Fruit fly (Drosophila melanogaster) whole organism, embryonic: ENCODE results near the gene Mtp.

Experiments used
- CG10147 ChIP-seq: fragments of 200-800 bp; sonication (Bioruptor generic); optimal IDR thresholded peaks from 2 replicates; lab custom pipeline; 2019; ENCODE audit warnings: missing biosample characterization, mild to moderate bottlenecking, missing genetic modification characterization, moderate library complexity
- CG13123 ChIP-seq: fragments of 200-800 bp; sonication (Bioruptor generic); optimal IDR thresholded peaks from 2 replicates; lab custom pipeline; 2016; ENCODE audit warnings: missing biosample characterization, missing genetic modification characterization
- CG15011 ChIP-seq: fragments of 200-800 bp; sonication (Bioruptor generic); optimal IDR thresholded peaks from 3 replicates; lab custom pipeline; 2018; ENCODE audit warnings: missing biosample characterization, mild to moderate bottlenecking, missing genetic modification characterization
- CG15479 ChIP-seq: fragments of 200-800 bp; sonication (Bioruptor generic); optimal IDR thresholded peaks from 3 replicates; lab custom pipeline; 2019; ENCODE audit warnings: missing biosample characterization, mild to moderate bottlenecking, missing genetic modification characterization, moderate library complexity
- CG17568 ChIP-seq: fragments of 200-800 bp; sonication (Bioruptor generic); optimal IDR thresholded peaks from 2 replicates; lab custom pipeline; 2018; ENCODE audit warnings: missing biosample characterization, mild to moderate bottlenecking, missing genetic modification characterization, moderate library complexity
- CG30403 ChIP-seq: fragments of 200-800 bp; sonication (Bioruptor generic); optimal IDR thresholded peaks from 3 replicates; lab custom pipeline; 2016; ENCODE audit warnings: missing biosample characterization, missing genetic modification characterization
- CG32772 ChIP-seq: fragments of 200-800 bp; sonication (Bioruptor generic); IDR thresholded peaks from 2 replicates; pipeline ENCODE4 v1.3.6; 2022; ENCODE audit warnings: missing biosample characterization, missing genetic modification characterization
- CG33557 ChIP-seq: fragments of 200-800 bp; sonication (Bioruptor generic); optimal IDR thresholded peaks from 2 replicates; lab custom pipeline; 2019; ENCODE audit warnings: missing biosample characterization, mild to moderate bottlenecking, missing genetic modification characterization, moderate library complexity
- CG3847 ChIP-seq: fragments of 200-800 bp; sonication (Bioruptor generic); IDR thresholded peaks from 2 replicates; pipeline ENCODE4 v1.3.6; 2022; ENCODE audit warnings: missing biosample characterization, missing genetic modification characterization
- CG4854 ChIP-seq: fragments of 200-800 bp; sonication (Bioruptor generic); optimal IDR thresholded peaks from 2 replicates; lab custom pipeline; 2016; ENCODE audit warnings: missing biosample characterization, missing genetic modification characterization, inconsistent platforms
- CG6175 ChIP-seq: fragments of 200-800 bp; sonication (Bioruptor generic); IDR thresholded peaks from 3 replicates; pipeline ENCODE4 v1.3.6; 2022; ENCODE audit warnings: missing biosample characterization, missing genetic modification characterization
- CG7357 ChIP-seq: fragments of 200-800 bp; sonication (Bioruptor generic); IDR thresholded peaks from 3 replicates; pipeline ENCODE4 v1.3.6; 2022; ENCODE audit warnings: missing biosample characterization, missing genetic modification characterization
- CG7372 ChIP-seq: fragments of 200-800 bp; sonication (Bioruptor generic); IDR thresholded peaks from 2 replicates; pipeline ENCODE4 v1.3.6; 2022; ENCODE audit warnings: missing biosample characterization, missing genetic modification characterization
- CG7556 ChIP-seq: fragments of 200-800 bp; sonication (Bioruptor generic); optimal IDR thresholded peaks from 2 replicates; lab custom pipeline; 2017; ENCODE audit warnings: missing biosample characterization, mild to moderate bottlenecking, missing genetic modification characterization
- D19A ChIP-seq: fragments of 200-800 bp; optimal IDR thresholded peaks from 3 replicates; lab custom pipeline; 2019; ENCODE audit warnings: missing biosample characterization, mild to moderate bottlenecking, missing genetic modification characterization, moderate library complexity
- D19B ChIP-seq: fragments of 200-800 bp; sonication (Bioruptor generic); optimal IDR thresholded peaks from 2 replicates; lab custom pipeline; 2017; ENCODE audit warnings: missing biosample characterization, mild to moderate bottlenecking, missing genetic modification characterization
- Dbx ChIP-seq: fragments of 200-800 bp; sonication (Bioruptor generic); IDR thresholded peaks from 3 replicates; pipeline ENCODE4 v1.3.6; 2022; ENCODE audit warnings: missing biosample characterization, missing genetic modification characterization
- Fer1 ChIP-seq: fragments of 200-800 bp; sonication (Bioruptor generic); optimal IDR thresholded peaks from 2 replicates; lab custom pipeline; 2017; ENCODE audit warnings: missing biosample characterization, mild to moderate bottlenecking, missing genetic modification characterization
- HLH54F ChIP-seq: fragments of 200-800 bp; sonication (Bioruptor generic); optimal IDR thresholded peaks from 3 replicates; lab custom pipeline; 2016; ENCODE audit warnings: missing biosample characterization, missing genetic modification characterization
- Lhr ChIP-seq: fragments of 200-800 bp; sonication (Bioruptor generic); optimal IDR thresholded peaks from 3 replicates; lab custom pipeline; 2017; ENCODE audit warnings: mild to moderate bottlenecking, missing biosample characterization, missing genetic modification reagents, missing genetic modification characterization
- Mes4 ChIP-seq: fragments of 200-800 bp; sonication (Bioruptor generic); optimal IDR thresholded peaks from 2 replicates; lab custom pipeline; 2016; ENCODE audit warnings: missing biosample characterization, missing genetic modification characterization
- Pdp1 ChIP-seq, 2 experiments: fragments of 200-800 bp; sonication (Bioruptor generic); optimal IDR thresholded peaks; 3 replicates each; lab custom pipeline; 2016; ENCODE audit warnings: missing biosample characterization in 2 of 2, missing genetic modification characterization in 2 of 2, mild to moderate bottlenecking in 1 of 2, moderate library complexity in 1 of 2
- Ptx1 ChIP-seq: fragments of 200-800 bp; sonication (Bioruptor generic); IDR thresholded peaks from 2 replicates; pipeline ENCODE4 v1.3.6; 2022; ENCODE audit warnings: missing biosample characterization, missing genetic modification characterization
- Rfx ChIP-seq: fragments of 200-800 bp; sonication (Bioruptor generic); IDR thresholded peaks from 2 replicates; pipeline ENCODE4 v1.3.6; 2022; ENCODE audit warnings: missing biosample characterization, missing genetic modification characterization
- Taf1 ChIP-seq: fragments of 200-800 bp; sonication (Bioruptor generic); IDR thresholded peaks from 2 replicates; pipeline ENCODE4 v1.3.6; 2022; ENCODE audit warnings: missing biosample characterization, missing genetic modification characterization
- ab ChIP-seq: fragments of 200-800 bp; sonication (Bioruptor generic); optimal IDR thresholded peaks from 2 replicates; lab custom pipeline; 2016; ENCODE audit warnings: missing biosample characterization, missing genetic modification characterization
- abd-A ChIP-seq: fragments of 200-800 bp; sonication (Bioruptor generic); optimal IDR thresholded peaks from 3 replicates; lab custom pipeline; 2019; ENCODE audit warnings: missing biosample characterization, mild to moderate bottlenecking, missing genetic modification characterization, moderate library complexity
- bbx ChIP-seq: fragments of 200-800 bp; sonication (Bioruptor generic); IDR thresholded peaks from 2 replicates; pipeline ENCODE4 v1.3.6; 2022; ENCODE audit warnings: missing biosample characterization, missing genetic modification characterization; ENCODE audit not compliant: partially characterized antibody
- chn ChIP-seq: fragments of 200-800 bp; sonication (Bioruptor generic); optimal IDR thresholded peaks from 2 replicates; lab custom pipeline; 2016; ENCODE audit warnings: missing biosample characterization, missing genetic modification characterization
- ci ChIP-seq: fragments of 200-800 bp; sonication (Bioruptor generic); IDR thresholded peaks from 3 replicates; pipeline ENCODE4 v1.3.6; 2022; ENCODE audit warnings: missing biosample characterization, missing genetic modification characterization
- crol ChIP-seq: fragments of 200-800 bp; sonication (Bioruptor generic); IDR thresholded peaks from 2 replicates; pipeline ENCODE4 v1.3.6; 2022; ENCODE audit warnings: missing biosample characterization, missing genetic modification characterization
- dati ChIP-seq: fragments of 200-800 bp; sonication (Bioruptor generic); IDR thresholded peaks from 2 replicates; pipeline ENCODE4 v1.3.6; 2022; ENCODE audit warnings: missing biosample characterization, missing genetic modification characterization
- ewg ChIP-seq: fragments of 200-800 bp; sonication (Bioruptor generic); optimal IDR thresholded peaks from 3 replicates; lab custom pipeline; 2017; ENCODE audit warnings: mild to moderate bottlenecking, missing biosample characterization, missing genetic modification reagents, missing genetic modification characterization
- gfzf ChIP-seq: fragments of 200-800 bp; sonication (Bioruptor generic); optimal IDR thresholded peaks from 2 replicates; lab custom pipeline; 2016; ENCODE audit warnings: missing biosample characterization, mild to moderate bottlenecking, missing genetic modification characterization, moderate library complexity
- insv ChIP-seq, 2 experiments: fragments of 200-800 bp; sonication (Bioruptor generic); optimal IDR thresholded peaks; 3 replicates each; lab custom pipeline; 2016 to 2018; ENCODE audit warnings: missing biosample characterization in 2 of 2, missing genetic modification characterization in 2 of 2
- knrl ChIP-seq: fragments of 200-800 bp; sonication (Bioruptor generic); IDR thresholded peaks from 3 replicates; pipeline ENCODE4 v1.3.6; 2022; ENCODE audit warnings: missing biosample characterization, missing genetic modification characterization; ENCODE audit not compliant: partially characterized antibody
- nerfin-1 ChIP-seq: fragments of 200-800 bp; sonication (Bioruptor generic); optimal IDR thresholded peaks from 3 replicates; lab custom pipeline; 2019; ENCODE audit warnings: missing biosample characterization, mild to moderate bottlenecking, missing genetic modification characterization, moderate library complexity
- nmo ChIP-seq: fragments of 200-800 bp; sonication (Bioruptor generic); optimal IDR thresholded peaks from 2 replicates; lab custom pipeline; 2018; ENCODE audit warnings: missing biosample characterization, mild to moderate bottlenecking, missing genetic modification characterization, moderate library complexity
- onecut ChIP-seq: fragments of 200-800 bp; sonication (Bioruptor generic); IDR thresholded peaks from 2 replicates; pipeline ENCODE4 v1.3.6; 2022; ENCODE audit warnings: missing biosample characterization, missing genetic modification characterization
- org-1 ChIP-seq: fragments of 200-800 bp; sonication (Bioruptor generic); optimal IDR thresholded peaks from 2 replicates; lab custom pipeline; 2017; ENCODE audit warnings: missing biosample characterization, missing genetic modification characterization
- p53 ChIP-seq: fragments of 200-800 bp; sonication (Bioruptor generic); optimal IDR thresholded peaks from 2 replicates; lab custom pipeline; 2016; ENCODE audit warnings: missing biosample characterization, missing genetic modification characterization
- peb ChIP-seq: fragments of 200-800 bp; sonication (Bioruptor generic); IDR thresholded peaks from 2 replicates; pipeline ENCODE4 v1.3.6; 2022; ENCODE audit warnings: missing biosample characterization, missing genetic modification characterization
- ro ChIP-seq: fragments of 200-800 bp; sonication (Bioruptor generic); IDR thresholded peaks from 2 replicates; pipeline ENCODE4 v1.3.6; 2022; ENCODE audit warnings: missing biosample characterization, missing genetic modification characterization
- run ChIP-seq: fragments of 200-800 bp; sonication (Bioruptor generic); optimal IDR thresholded peaks from 3 replicates; lab custom pipeline; 2018; ENCODE audit warnings: missing biosample characterization, mild to moderate bottlenecking, missing genetic modification characterization
- sc ChIP-seq, 3 experiments: fragments of >200 bp in 2 of 3; fragments of 200-800 bp in 1 of 3; sonication (Bioruptor generic) in 1 of 3; optimal IDR thresholded peaks; 2 replicates in 2 of 3; 3 replicates in 1 of 3; lab custom pipeline; 2017; ENCODE audit warnings: mild to moderate bottlenecking in 1 of 3, missing biosample characterization in 1 of 3, missing genetic modification characterization in 1 of 3, missing genetic modification reagents in 1 of 3
- tup ChIP-seq: fragments of 200-800 bp; sonication (Bioruptor generic); optimal IDR thresholded peaks from 2 replicates; lab custom pipeline; 2016; ENCODE audit warnings: missing biosample characterization, mild to moderate bottlenecking, missing genetic modification characterization, moderate library complexity
- tx ChIP-seq: fragments of 200-800 bp; sonication (Bioruptor generic); optimal IDR thresholded peaks from 2 replicates; lab custom pipeline; 2016; ENCODE audit warnings: missing biosample characterization, missing genetic modification characterization
- usp ChIP-seq: fragments of >200 bp; optimal IDR thresholded peaks from 2 replicates; lab custom pipeline; 2017; ENCODE audit warnings: missing biosample characterization, missing genetic modification characterization

The Mtp gene

DNA sequence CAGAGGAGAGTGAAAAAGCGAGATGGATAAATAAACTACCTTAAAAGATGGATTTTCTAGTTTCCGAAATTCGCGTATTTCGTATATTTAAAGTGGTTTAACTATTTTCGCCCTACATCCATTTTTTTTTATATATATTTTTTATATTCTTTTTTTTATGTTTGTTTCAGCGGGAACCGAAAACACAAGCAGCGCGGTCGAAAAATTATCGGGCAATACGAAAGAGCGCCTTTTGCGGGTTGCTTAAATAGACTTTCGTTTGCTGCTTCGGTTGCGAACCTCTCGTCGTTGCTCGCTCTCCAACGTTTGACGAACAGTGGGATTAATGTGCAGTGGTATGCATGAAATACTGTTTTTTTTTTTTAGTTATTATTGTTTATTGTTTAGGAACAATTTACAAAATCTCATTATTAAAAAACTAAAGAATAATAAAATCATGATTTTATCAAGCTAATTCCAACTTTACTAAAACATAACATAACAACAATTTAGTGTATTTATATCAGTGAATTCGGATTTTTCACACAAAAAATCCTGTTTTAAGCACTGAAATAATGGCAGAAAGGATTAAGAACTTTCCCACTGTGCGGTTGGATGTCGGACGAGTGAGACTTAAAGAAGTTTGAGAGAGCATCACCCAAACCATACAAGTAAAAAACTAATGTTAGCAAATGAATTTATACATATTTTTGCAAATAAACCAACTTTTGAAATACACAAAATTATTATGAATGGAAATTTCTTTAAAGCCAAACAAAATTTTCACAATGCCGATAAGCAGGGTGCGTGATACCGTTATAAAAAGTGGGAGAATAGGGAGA, 5.2 kb downstream of the Mtp start (continued):
- TF ChIP-seq Lhr (GFP tag; lab: Kevin White, UChicago) (peak; percentile 15), Ptx1 (GFP tag; lab: Robert Waterston, UW) (peak; percentile 62; the same call in 1 of the 2 replicates), CG17568 (GFP tag; lab: Kevin White, UChicago) (peak; percentile 43), dati (GFP tag; lab: Robert Waterston, UW) (peak; percentile 76; the same call in 1 of the 2 replicates), CG32772 (GFP tag; lab: Robert Waterston, UW) (peak; percentile 38), knrl (GFP tag; lab: Robert Waterston, UW) (no peak), p53 (no peak), nerfin-1 (tag; lab: Kevin White, UChicago) (peak; percentile 87), CG15479 (GFP tag; lab: Kevin White, UChicago) (no peak), onecut (GFP tag; lab: Robert Waterston, UW) (peak; percentile 79; the same call in 1 of the 2 replicates), CG33557 (GFP tag; lab: Kevin White, UChicago) (peak; percentile 71), CG7357 (GFP tag; lab: Robert Waterston, UW) (peak; percentile 86), sc (optimal IDR thresholded peaks at IDR 0.05; lab: Kevin White, UChicago) (no peak), sc (GFP tag; optimal IDR thresholded peaks at IDR 0.05; lab: Kevin White, UChicago) (peak; percentile 48), Taf1 (GFP tag; lab: Robert Waterston, UW) (peak; percentile 50; the same call in 1 of the 2 replicates), CG7556 (GFP tag; lab: Kevin White, UChicago) (peak; percentile 91), ab (no peak), CG15011 (GFP tag; lab: Kevin White, UChicago) (peak; percentile 94), CG13123 (peak; percentile 18), insv (GFP tag; optimal IDR thresholded peaks at IDR 0.05; lab: Kevin White, UChicago) (no peak), abd-A (tag; lab: Kevin White, UChicago) (peak; percentile 39), chn (GFP tag; lab: Kevin White, UChicago) (peak; percentile 31), ci (GFP tag; lab: Robert Waterston, UW) (0 out of 3 replicates have a peak, but pooled peaks have one; percentile 42), peb (GFP tag; lab: Robert Waterston, UW) (peak; percentile 57; the same call in 1 of the 2 replicates), tup (GFP tag; lab: Kevin White, UChicago) (peak; percentile 11), CG6175 (peak; percentile 84; the same call in 2 of the 3 replicates), Dbx (GFP tag; lab: Robert Waterston, UW) (peak; percentile 93), ro (GFP tag; lab: Robert Waterston, UW) (no peak), crol (GFP tag; lab: Robert Waterston, UW) (no peak), nmo (peak; percentile 84), ewg (GFP tag; lab: Kevin White, UChicago) (peak; percentile 34), CG7372 (GFP tag; lab: Robert Waterston, UW) (peak; percentile 87), Fer1 (GFP tag; lab: Kevin White, UChicago) (peak; percentile 96), tx (no peak), CG10147 (peak; percentile 66), usp (GFP tag; lab: Kevin White, UChicago) (no peak), bbx (no peak), CG4854 (no peak), run (tag; lab: Kevin White, UChicago) (peak; percentile 67), org-1 (peak; percentile 61), D19A (tag; lab: Kevin White, UChicago) (peak; percentile 75), HLH54F (GFP tag; lab: Kevin White, UChicago) (peak; percentile 44), Pdp1 (GFP tag; optimal IDR thresholded peaks at IDR 0.05; lab: Kevin White, UChicago) (peak in 1 of 2 experiments; percentile 34), Mes4 (GFP tag; lab: Kevin White, UChicago) (no peak), CG3847 (peak; percentile 37; the same call in 1 of the 2 replicates), Rfx (peak; percentile 45; the same call in 1 of the 2 replicates), CG30403 (GFP tag; lab: Kevin White, UChicago) (peak; percentile 85), gfzf (GFP tag; lab: Kevin White, UChicago) (no peak), D19B (GFP tag; lab: Kevin White, UChicago) (peak; percentile 86)
